Worm (Caenorhabditis elegans): ENCODE measurements around the gene Y75B8A.13.

Gene Y75B8A.13

DNA sequence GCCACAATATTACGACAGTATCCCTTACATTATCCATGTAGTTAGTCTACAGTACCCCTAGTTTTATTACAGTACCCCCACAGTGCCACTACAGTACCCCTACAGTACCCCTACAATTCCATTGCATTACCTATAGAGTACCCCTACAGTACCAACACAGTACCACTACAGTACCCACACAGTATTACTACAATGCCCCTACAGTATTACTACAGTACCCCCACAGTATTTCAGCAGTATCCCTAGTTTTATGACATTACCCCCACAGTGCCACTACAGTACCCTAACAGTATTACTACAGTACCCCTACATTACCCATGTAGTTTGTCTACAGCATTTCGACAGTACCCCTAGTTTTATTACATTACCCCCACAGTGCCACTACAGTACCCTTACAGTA, 18.0 kb upstream of the Y75B8A.13 start:
- no peak for TF ChIP-seq klf-2 (GFP tag; conservative IDR thresholded peaks at IDR 0.05)

DNA sequence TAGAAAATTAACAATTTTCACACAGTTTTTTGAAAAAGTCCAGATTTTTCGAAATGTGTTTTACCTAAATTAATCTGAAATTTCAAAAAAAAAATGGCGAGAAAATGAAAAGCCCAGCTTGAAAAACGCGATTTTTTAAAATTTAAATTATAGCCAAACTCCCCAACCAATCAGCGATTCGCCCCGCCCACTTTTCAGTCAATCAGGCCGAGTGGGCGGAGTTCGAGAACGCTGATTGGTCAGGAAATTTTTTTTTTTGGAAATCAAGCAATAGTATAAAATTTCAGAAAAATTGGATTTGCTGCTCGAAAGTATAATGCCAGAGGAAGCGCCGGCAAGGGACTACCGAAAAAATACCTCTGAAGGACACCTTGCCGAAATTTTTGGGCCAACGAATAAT, 16.0 kb upstream of the Y75B8A.13 start:
- TF ChIP-seq tab-1 (GFP tag; IDR thresholded peaks at IDR 0.05) (no peak), T22C8.4 (GFP tag; IDR thresholded peaks at IDR 0.05) (no peak), cog-1 (tag; optimal IDR thresholded peaks at IDR 0.05) (no peak), ref-1 (GFP tag; conservative IDR thresholded peaks at IDR 0.05) (no peak), flt-1 (GFP tag; IDR thresholded peaks at IDR 0.05) (no peak), ztf-29 (GFP tag; IDR thresholded peaks at IDR 0.05) (no peak), ztf-23 (GFP tag; IDR thresholded peaks at IDR 0.05) (no peak), klf-2 (GFP tag; conservative IDR thresholded peaks at IDR 0.05) (no peak), med-1 (GFP tag; optimal IDR thresholded peaks at IDR 0.05; ENCODE audit: insufficient read depth) (no peak)

DNA sequence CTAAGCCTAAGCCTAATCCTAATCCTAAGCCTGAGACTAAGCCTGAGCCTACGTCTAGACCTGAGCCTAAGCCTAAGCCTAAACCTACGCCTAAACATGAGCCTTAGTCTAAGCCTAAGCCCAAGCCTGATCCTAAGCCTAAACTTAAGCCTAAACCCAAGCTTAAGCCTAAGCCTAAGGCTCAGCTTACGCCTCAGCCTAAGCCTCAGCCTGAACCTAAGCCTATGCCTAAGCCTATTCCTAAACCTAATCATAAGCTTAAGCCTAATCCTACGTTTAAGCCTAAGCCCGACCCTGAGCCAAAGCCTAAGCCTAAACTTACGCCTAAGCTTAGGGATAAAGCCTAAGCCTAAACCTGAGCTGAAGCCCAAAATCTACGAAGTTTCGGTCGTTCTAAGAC, 14.7 kb upstream of the Y75B8A.13 start:
- TF ChIP-seq ref-1 (GFP tag; conservative IDR thresholded peaks at IDR 0.05): no peak

DNA sequence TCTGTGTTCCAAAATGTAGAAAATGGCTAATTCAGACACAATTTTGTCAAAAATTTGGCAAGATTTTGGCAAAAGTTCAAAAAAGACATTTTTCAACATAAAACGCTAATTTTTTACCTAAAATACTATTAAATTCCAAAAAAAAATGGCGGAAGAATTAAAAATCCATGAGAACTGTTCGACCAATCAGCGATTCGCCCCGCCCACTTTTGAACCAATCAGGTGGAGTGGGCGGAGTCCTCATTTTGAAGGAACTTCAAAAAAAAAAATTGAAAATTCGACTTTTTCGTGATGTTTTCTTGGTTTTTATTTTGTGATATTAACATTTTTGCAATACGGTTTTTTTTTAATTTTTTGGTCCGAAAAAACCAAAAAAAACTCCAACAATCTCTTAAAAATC, 12.4 kb upstream of the Y75B8A.13 start:
- TF ChIP-seq med-1 (GFP tag; optimal IDR thresholded peaks at IDR 0.05; ENCODE audit: insufficient read depth) (no peak), ztf-29 (GFP tag; IDR thresholded peaks at IDR 0.05) (no peak), ztf-23 (GFP tag; IDR thresholded peaks at IDR 0.05) (no peak), klf-2 (GFP tag; conservative IDR thresholded peaks at IDR 0.05) (no peak), T22C8.4 (GFP tag; IDR thresholded peaks at IDR 0.05) (no peak), flt-1 (GFP tag; IDR thresholded peaks at IDR 0.05) (no peak), cog-1 (tag; optimal IDR thresholded peaks at IDR 0.05) (no peak), ref-1 (GFP tag; conservative IDR thresholded peaks at IDR 0.05) (no peak), tab-1 (GFP tag; IDR thresholded peaks at IDR 0.05) (no peak)

DNA sequence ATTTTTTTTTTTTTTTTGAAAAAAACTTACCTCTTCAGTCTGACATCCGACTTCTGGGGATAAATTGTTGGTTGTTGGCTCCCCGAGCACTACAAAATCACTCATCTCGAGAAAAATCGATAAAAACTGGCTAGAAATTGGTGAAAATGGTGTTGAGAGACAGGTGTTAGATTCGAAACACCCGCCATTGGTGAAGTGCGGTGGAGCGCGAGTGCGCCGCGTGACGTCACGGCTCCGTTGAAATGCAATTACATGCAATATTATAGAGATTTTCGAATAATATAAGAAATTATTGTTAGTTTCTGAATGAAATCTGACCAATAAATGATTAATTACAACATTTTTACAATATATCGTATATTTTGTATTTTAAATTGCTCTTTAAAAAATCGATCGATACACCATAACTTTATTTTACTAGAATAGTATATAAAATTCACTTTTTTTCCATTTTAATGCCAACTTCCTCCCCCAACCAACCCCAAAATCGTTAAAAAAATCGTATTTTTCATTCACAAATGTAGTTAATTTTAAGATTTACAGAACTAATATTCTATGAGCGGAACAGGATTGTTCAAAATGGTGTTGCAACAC, 10.7 kb upstream of the Y75B8A.13 start, which contains the start of the genes Y75B8A.18 and Y75B8A.19:
Gene Y75B8A.18, minus strand, starts transcription at position 142 of the 594 bp plus-strand sequence.
Gene Y75B8A.19, plus strand, starts transcription at position 544 of the 594 bp plus-strand sequence.
- no peak for TF ChIP-seq T22C8.4 (GFP tag; IDR thresholded peaks at IDR 0.05)
- no peak for TF ChIP-seq ztf-23 (GFP tag; IDR thresholded peaks at IDR 0.05)
- TF ChIP-seq tab-1 (GFP tag; IDR thresholded peaks at IDR 0.05): no peak

DNA sequence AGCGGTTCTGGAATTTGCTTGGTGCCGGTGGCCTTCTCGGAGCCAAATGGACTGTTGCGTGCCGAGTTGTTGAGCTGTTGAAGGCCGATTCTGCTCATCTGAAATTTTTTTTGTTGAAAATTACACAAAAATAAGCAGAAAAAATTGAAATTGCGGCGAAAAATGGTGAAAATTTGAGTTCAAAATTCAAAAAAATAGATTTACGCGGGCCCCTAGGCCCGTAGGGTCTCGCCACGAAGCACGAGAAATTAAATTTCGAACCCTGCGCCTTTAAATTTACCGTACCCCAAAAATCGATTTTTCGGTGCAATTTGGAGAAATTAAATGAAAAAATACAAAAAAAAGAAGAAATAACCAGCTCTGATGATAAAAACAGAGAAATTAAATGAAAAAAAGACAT, 9.7 kb upstream of the Y75B8A.13 start, which contains the start of gene gmn-1:
Gene gmn-1, minus strand, starts transcription at position 98 of the 400 bp plus-strand sequence.
- TF ChIP-seq ztf-29 (GFP tag; IDR thresholded peaks at IDR 0.05) (no peak), ref-1 (GFP tag; conservative IDR thresholded peaks at IDR 0.05) (no peak), tab-1 (GFP tag; IDR thresholded peaks at IDR 0.05) (no peak), cog-1 (tag; optimal IDR thresholded peaks at IDR 0.05) (no peak), flt-1 (GFP tag; IDR thresholded peaks at IDR 0.05) (no peak), T22C8.4 (GFP tag; IDR thresholded peaks at IDR 0.05) (no peak), ztf-23 (GFP tag; IDR thresholded peaks at IDR 0.05) (no peak), med-1 (GFP tag; optimal IDR thresholded peaks at IDR 0.05; ENCODE audit: insufficient read depth) (no peak), klf-2 (GFP tag; conservative IDR thresholded peaks at IDR 0.05) (no peak)

DNA sequence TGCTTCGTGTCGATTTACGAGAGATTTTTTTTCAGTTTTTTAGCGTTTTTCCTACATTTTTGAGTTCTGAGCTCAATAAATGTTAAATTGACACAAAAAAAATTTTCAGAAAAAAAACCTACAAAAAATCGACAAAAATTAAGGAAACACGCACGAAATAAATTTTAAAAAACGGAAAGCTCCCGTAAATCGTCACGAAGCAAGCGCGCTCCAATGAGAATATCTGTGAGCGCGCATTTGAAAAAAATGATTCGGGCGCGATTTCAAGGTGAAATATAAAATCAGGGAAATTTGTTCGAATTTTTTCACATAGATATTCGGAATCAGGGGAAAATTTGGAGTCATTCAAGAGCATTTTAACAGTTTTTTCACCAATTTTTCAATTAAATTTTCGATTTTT, 7.7 kb upstream of the Y75B8A.13 start:
- TF ChIP-seq cog-1 (tag; optimal IDR thresholded peaks at IDR 0.05) (no peak), T22C8.4 (GFP tag; IDR thresholded peaks at IDR 0.05) (no peak), flt-1 (GFP tag; IDR thresholded peaks at IDR 0.05) (no peak), ztf-29 (GFP tag; IDR thresholded peaks at IDR 0.05) (no peak), klf-2 (GFP tag; conservative IDR thresholded peaks at IDR 0.05) (no peak), ztf-23 (GFP tag; IDR thresholded peaks at IDR 0.05) (no peak), med-1 (GFP tag; optimal IDR thresholded peaks at IDR 0.05; ENCODE audit: insufficient read depth) (no peak), tab-1 (GFP tag; IDR thresholded peaks at IDR 0.05) (no peak), ref-1 (GFP tag; conservative IDR thresholded peaks at IDR 0.05) (no peak)

DNA sequence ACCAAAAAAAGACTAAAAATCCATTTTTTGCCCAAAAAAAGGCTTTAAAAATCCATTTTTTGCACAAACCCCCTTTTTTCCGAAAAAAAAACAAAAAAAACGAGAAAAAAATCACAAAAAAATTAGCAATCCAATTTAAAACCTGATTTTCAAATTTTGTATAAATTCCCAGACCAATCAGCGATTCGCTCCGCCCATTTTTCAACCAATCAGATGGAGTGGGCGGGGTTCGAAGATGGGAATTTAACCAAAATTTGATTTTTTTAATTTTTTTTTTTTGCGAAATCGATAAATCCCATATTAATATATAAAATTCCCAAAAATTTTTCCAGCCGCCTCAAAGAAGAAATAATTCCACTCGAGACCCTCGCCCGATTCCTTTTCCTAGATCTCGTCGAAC, 6.0 kb upstream of the Y75B8A.13 start:
- TF ChIP-seq cog-1 (tag; optimal IDR thresholded peaks at IDR 0.05) (no peak), ztf-23 (GFP tag; IDR thresholded peaks at IDR 0.05) (no peak), klf-2 (GFP tag; conservative IDR thresholded peaks at IDR 0.05) (no peak), tab-1 (GFP tag; IDR thresholded peaks at IDR 0.05) (no peak), ref-1 (GFP tag; conservative IDR thresholded peaks at IDR 0.05) (no peak)

DNA sequence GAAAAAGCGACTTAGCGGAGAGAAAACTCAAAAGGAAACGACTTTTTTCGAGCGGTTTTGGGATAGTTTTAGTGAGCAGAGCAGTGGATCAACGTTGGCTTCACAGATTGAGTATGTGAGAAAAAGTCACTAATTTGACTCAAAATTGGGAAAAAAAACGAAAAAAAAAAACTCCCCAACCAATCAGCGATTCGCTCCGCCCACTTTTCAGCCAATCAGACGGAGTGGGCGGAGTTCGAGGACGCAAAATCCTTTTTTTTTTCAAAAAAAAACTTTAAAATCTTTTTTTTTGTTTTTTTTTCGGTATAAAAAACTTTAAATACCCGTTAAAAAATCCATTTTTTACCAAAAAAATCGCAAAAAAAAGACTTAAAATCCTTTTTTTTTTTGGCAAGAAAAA, 5.3 kb upstream of the Y75B8A.13 start:
- TF ChIP-seq cog-1 (tag; optimal IDR thresholded peaks at IDR 0.05) (no peak), med-1 (GFP tag; optimal IDR thresholded peaks at IDR 0.05; ENCODE audit: insufficient read depth) (no peak), T22C8.4 (GFP tag; IDR thresholded peaks at IDR 0.05) (no peak), ztf-29 (GFP tag; IDR thresholded peaks at IDR 0.05) (no peak), ztf-23 (GFP tag; IDR thresholded peaks at IDR 0.05) (no peak), ref-1 (GFP tag; conservative IDR thresholded peaks at IDR 0.05) (no peak), klf-2 (GFP tag; conservative IDR thresholded peaks at IDR 0.05) (no peak), flt-1 (GFP tag; IDR thresholded peaks at IDR 0.05) (no peak), tab-1 (GFP tag; IDR thresholded peaks at IDR 0.05) (no peak)

DNA sequence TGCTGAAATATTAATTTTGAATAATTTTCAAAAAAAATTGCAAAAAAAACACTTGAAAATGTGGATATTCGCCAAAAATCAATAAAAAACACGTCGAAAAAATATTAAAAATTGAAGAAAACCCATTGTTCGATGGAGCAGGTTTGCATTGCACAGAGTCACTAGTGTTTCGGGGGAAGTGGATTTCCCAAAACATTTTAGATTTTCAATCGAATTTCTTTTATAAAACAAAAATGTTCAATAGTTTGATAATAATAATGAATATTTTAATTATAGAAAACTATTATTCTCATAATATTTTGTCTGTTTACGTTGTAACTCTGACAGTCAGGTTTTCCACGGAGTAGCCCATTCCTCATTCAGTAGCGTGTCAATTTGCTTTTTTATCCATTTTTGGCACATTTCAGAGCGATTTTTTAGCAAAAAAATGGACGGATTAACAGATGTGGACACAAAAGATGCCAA, 3.2 kb upstream of the Y75B8A.13 start, which contains the start of the genes gex-4 and gphr-1:
Gene gex-4, minus strand, starts transcription at position 2 of the 465 bp plus-strand sequence.
Gene gphr-1, plus strand, starts transcription at position 415 of the 465 bp plus-strand sequence.
- TF ChIP-seq cog-1 (tag; optimal IDR thresholded peaks at IDR 0.05) (peak; percentile 26), klf-2 (GFP tag; conservative IDR thresholded peaks at IDR 0.05) (no peak), flt-1 (GFP tag; IDR thresholded peaks at IDR 0.05) (no peak), ztf-23 (GFP tag; IDR thresholded peaks at IDR 0.05) (0 out of 2 replicates have a peak, but pooled peaks have one; percentile 41), ztf-29 (GFP tag; IDR thresholded peaks at IDR 0.05) (no peak), tab-1 (GFP tag; IDR thresholded peaks at IDR 0.05) (no peak), ref-1 (GFP tag; conservative IDR thresholded peaks at IDR 0.05) (no peak), T22C8.4 (GFP tag; IDR thresholded peaks at IDR 0.05) (peak; percentile 67), med-1 (GFP tag; optimal IDR thresholded peaks at IDR 0.05; ENCODE audit: insufficient read depth) (no peak)

Data from whole organism, midembryonic.